Worm (Caenorhabditis elegans) whole organism, early embryonic: ENCODE data around the gene F25B3.2.

Source experiments
- B0310.2 ChIP-seq: sonication (generic microtip); optimal IDR thresholded peaks from 2 replicates; lab custom pipeline; 2016; ENCODE audit warnings: mild to moderate bottlenecking, missing genetic modification characterization, missing compliant biosample characterization
- ama-1 ChIP-seq: fragments of 150-350 bp; optimal IDR thresholded peaks from 2 replicates; lab custom pipeline; 2014
- scrt-1 ChIP-seq: fragments of 200-800 bp; sonication (Bioruptor generic); IDR thresholded peaks from 2 replicates; pipeline ENCODE4 v1.3.6; 2022; ENCODE audit warnings: missing genetic modification characterization, missing compliant biosample characterization

DNA sequence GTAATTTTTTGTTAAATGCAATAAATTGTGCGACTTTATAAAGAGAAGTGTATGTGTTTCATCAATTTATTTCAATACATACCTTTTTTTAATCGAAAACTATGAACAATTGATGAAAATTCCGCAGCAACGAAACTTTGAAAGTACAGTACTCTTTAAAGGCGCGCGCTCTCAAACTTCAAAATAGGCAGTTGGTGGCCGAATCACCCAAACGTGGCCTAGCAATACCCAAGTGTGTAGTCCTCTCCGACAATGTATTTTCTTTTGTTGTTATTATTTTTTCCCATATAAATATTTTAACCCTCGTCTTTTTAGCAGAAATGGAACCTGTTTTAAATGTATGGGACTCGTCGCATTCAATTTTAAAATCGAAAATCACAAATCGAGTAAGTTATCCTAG lies 40.6 kb upstream of the F25B3.2 start, which contains the start of gene C50F4.4:
- no peak for TF ChIP-seq ama-1 (lab: Kevin White, UChicago)
- no peak for TF ChIP-seq scrt-1
- TF ChIP-seq B0310.2 (tag; lab: Kevin White, UChicago): no peak
